Fruit fly (Drosophila melanogaster) Kc167 (cell line): ENCODE results near the gene CG3961.

Source experiments
- Myc ChIP-seq: fragments of >200 bp; optimal IDR thresholded peaks from 2 replicates; lab custom pipeline; 2017; ENCODE audit warnings: missing external identifiers
- Sin3A ChIP-seq: fragments of >200 bp; optimal IDR thresholded peaks from 2 replicates; lab custom pipeline; 2018; ENCODE audit warnings: missing external identifiers
- h ChIP-seq: fragments of >200 bp; optimal IDR thresholded peaks from 3 replicates; lab custom pipeline; 2018; ENCODE audit warnings: missing external identifiers
- insv ChIP-seq: fragments of >200 bp; optimal IDR thresholded peaks from 3 replicates; lab custom pipeline; 2018; ENCODE audit warnings: missing external identifiers
- psq ChIP-seq: fragments of >200 bp; optimal IDR thresholded peaks from 2 replicates; lab custom pipeline; 2017; ENCODE audit warnings: missing external identifiers
- ttk ChIP-seq: sonication (Bioruptor generic); optimal IDR thresholded peaks from 2 replicates; lab custom pipeline; 2017; ENCODE audit warnings: missing external identifiers

- TF ChIP-seq Myc (lab: Kevin White, UChicago) (no peak), psq (lab: Kevin White, UChicago) (no peak), ttk (no peak), h (lab: Kevin White, UChicago) (no peak), Sin3A (lab: Kevin White, UChicago) (no peak), insv (lab: Kevin White, UChicago) (no peak)
Observed at dm6 chr3L:18917281-18917680, 27.0 kb upstream of the CG3961 start, which contains the start of gene CG6839.
